Fruit fly (Drosophila melanogaster) S2 (cell line): ENCODE measurements around the gene Pde11.

Source experiments
- CG8478 ChIP-seq: fragments of >200 bp; optimal IDR thresholded peaks from 2 replicates; lab custom pipeline; 2018
- CTCF ChIP-seq, 2 experiments: fragments of >200 bp; optimal IDR thresholded peaks; 2 replicates each; lab custom pipeline; 2018

- TF ChIP-seq CG8478 (lab: Kevin White, UChicago) (no peak), CTCF (optimal IDR thresholded peaks at IDR 0.05; lab: Kevin White, UChicago) (no peak)
Observed at dm6 chr2L:18584617-18585016, 5.5 kb downstream of the Pde11 start.
